Fruit fly (Drosophila melanogaster): ENCODE data around the gene CG32756.

CG32756 gene

DNA sequence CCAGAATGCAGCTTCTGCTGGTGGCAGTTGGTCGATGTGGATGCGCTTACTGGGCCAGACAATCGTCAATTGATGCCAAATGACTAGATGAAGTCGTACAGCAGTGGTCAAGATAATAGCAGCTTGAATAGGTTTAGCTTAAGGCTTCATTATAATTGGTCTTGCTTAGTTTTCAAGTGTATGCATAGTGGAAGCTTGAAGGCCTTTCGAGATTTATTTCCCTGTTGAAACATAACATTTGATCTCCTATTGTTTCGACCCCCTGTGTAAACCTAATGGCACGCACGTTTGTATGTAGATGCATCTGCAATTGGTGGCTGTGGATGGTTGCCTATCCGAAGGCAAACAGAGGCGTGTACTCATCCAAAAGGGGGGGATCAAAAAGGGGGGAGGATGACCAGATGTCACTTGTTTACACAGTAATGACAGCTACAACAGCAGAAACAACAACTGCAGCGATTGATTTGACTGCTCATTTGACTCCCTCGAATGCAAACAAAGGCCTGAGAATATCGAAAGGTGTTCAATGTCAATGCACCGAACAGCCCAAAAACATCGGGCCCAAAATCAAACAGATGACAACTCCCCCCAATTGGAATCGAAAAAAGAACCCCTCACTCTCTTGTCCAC is 22.7 kb downstream of the CG32756 start (continued):
- TF ChIP-seq zen (tag; optimal IDR thresholded peaks at IDR 0.05) (no peak), Meics (GFP tag; optimal IDR thresholded peaks at IDR 0.05) (no peak), Blimp-1 (GFP tag; optimal IDR thresholded peaks at IDR 0.05) (peak; percentile 43), gt (GFP tag; IDR thresholded peaks at IDR 0.05) (no peak), croc (GFP tag; conservative IDR thresholded peaks at IDR 0.05) (no peak), dmrt11E (tag; optimal IDR thresholded peaks at IDR 0.05) (peak; percentile 53), tio (GFP tag; optimal IDR thresholded peaks at IDR 0.05) (no peak), ERR (GFP tag; optimal IDR thresholded peaks at IDR 0.05) (no peak), CG13624 (GFP tag; optimal IDR thresholded peaks at IDR 0.05) (no peak), NFAT (GFP tag; IDR thresholded peaks at IDR 0.05) (no peak), wdn (GFP tag; IDR thresholded peaks at IDR 0.05) (no peak), Dip3 (GFP tag; optimal IDR thresholded peaks at IDR 0.05) (no peak), Lhr (GFP tag; optimal IDR thresholded peaks at IDR 0.05) (no peak), CG32772 (GFP tag; IDR thresholded peaks at IDR 0.05) (no peak), CG9609 (GFP tag; optimal IDR thresholded peaks at IDR 0.05) (no peak), CG6765 (GFP tag; optimal IDR thresholded peaks at IDR 0.05) (no peak), CG9797 (GFP tag; optimal IDR thresholded peaks at IDR 0.05) (no peak), CG1233 (GFP tag; optimal IDR thresholded peaks at IDR 0.05) (no peak), Six4 (GFP tag; optimal IDR thresholded peaks at IDR 0.05) (peak; percentile 35), Hand (GFP tag; optimal IDR thresholded peaks at IDR 0.05) (no peak), CG4404 (GFP tag; IDR thresholded peaks at IDR 0.05) (no peak), CG9876 (GFP tag; optimal IDR thresholded peaks at IDR 0.05) (no peak), Adf1 (GFP tag; IDR thresholded peaks at IDR 0.05) (no peak), Side (GFP tag; optimal IDR thresholded peaks at IDR 0.05) (no peak), CG17802 (tag; optimal IDR thresholded peaks at IDR 0.05) (no peak), Ssrp (tag; optimal IDR thresholded peaks at IDR 0.05) (peak; percentile 54), zf30C (GFP tag; optimal IDR thresholded peaks at IDR 0.05) (no peak), CG10565 (GFP tag; optimal IDR thresholded peaks at IDR 0.05) (no peak), CG17829 (tag; optimal IDR thresholded peaks at IDR 0.05) (peak; percentile 32), ttk (GFP tag; IDR thresholded peaks at IDR 0.05) (peak; percentile 43; the same call in 1 of the 2 replicates), CG2129 (GFP tag; IDR thresholded peaks at IDR 0.05; ENCODE audit: partially characterized antibody) (no peak), Sry-δ (GFP tag; optimal IDR thresholded peaks at IDR 0.05) (no peak), CG10366 (GFP tag; IDR thresholded peaks at IDR 0.05) (peak; percentile 50), da (GFP tag; optimal IDR thresholded peaks at IDR 0.05) (no peak), Fer1 (GFP tag; optimal IDR thresholded peaks at IDR 0.05) (no peak), ab (GFP tag; optimal IDR thresholded peaks at IDR 0.05) (no peak), jumu (GFP tag; optimal IDR thresholded peaks at IDR 0.05) (peak; percentile 25), dan (GFP tag; IDR thresholded peaks at IDR 0.05) (no peak), ewg (GFP tag; optimal IDR thresholded peaks at IDR 0.05) (peak; percentile 20), ranshi (GFP tag; IDR thresholded peaks at IDR 0.05) (no peak), Xrp1 (GFP tag; IDR thresholded peaks at IDR 0.05) (peak; percentile 69), H15 (GFP tag; IDR thresholded peaks at IDR 0.05) (peak; percentile 15; the same call in 1 of the 3 replicates), TFAM (GFP tag; optimal IDR thresholded peaks at IDR 0.05) (no peak), CG6791 (GFP tag; IDR thresholded peaks at IDR 0.05; ENCODE audit: partially characterized antibody) (no peak), ash1 (GFP tag; optimal IDR thresholded peaks at IDR 0.05) (no peak), CG2875 (GFP tag; optimal IDR thresholded peaks at IDR 0.05) (peak; percentile 32), sim (GFP tag; IDR thresholded peaks at IDR 0.05) (no peak), CG13296 (GFP tag; optimal IDR thresholded peaks at IDR 0.05) (no peak), Awh (GFP tag; IDR thresholded peaks at IDR 0.05) (peak; percentile 42; the same call in 1 of the 2 replicates), peb (GFP tag; IDR thresholded peaks at IDR 0.05) (no peak)
